Worm (Caenorhabditis elegans) whole organism, midembryonic: ENCODE results near the gene szy-4.

Experiments used
- T22C8.4 ChIP-seq: fragments of 200-800 bp; sonication (Bioruptor generic); IDR thresholded peaks from 2 replicates; pipeline ENCODE4 v1.3.6; 2022; ENCODE audit warnings: missing genetic modification characterization, missing compliant biosample characterization
- cog-1 ChIP-seq: sonication (generic microtip); optimal IDR thresholded peaks from 2 replicates; lab custom pipeline; 2016; ENCODE audit warnings: missing genetic modification characterization, missing compliant biosample characterization
- flt-1 ChIP-seq: fragments of 200-800 bp; sonication (Bioruptor generic); IDR thresholded peaks from 2 replicates; pipeline ENCODE4 v1.3.6; 2022; ENCODE audit warnings: missing genetic modification characterization, missing compliant biosample characterization
- klf-2 ChIP-seq: fragments of 200-800 bp; sonication (Bioruptor generic); conservative IDR thresholded peaks from 2 replicates; pipeline ENCODE4 v1.3.6; 2022; ENCODE audit warnings: missing genetic modification reagents, missing genetic modification characterization, missing compliant biosample characterization
- med-1 ChIP-seq: sonication (generic microtip); optimal IDR thresholded peaks from 2 replicates; lab custom pipeline; 2017; ENCODE audit warnings: missing genetic modification characterization, mild to moderate bottlenecking, missing compliant biosample characterization, antibody characterized with exemption, missing genetic modification reagents; ENCODE audit not compliant: insufficient read depth
- ref-1 ChIP-seq: fragments of 200-800 bp; sonication (Bioruptor generic); conservative IDR thresholded peaks from 2 replicates; pipeline ENCODE4 v1.3.6; 2022; ENCODE audit warnings: missing genetic modification reagents, missing genetic modification characterization, missing compliant biosample characterization
- tab-1 ChIP-seq: fragments of 200-800 bp; sonication (Bioruptor generic); IDR thresholded peaks from 2 replicates; pipeline ENCODE4 v1.3.6; 2022; ENCODE audit warnings: missing genetic modification characterization, missing compliant biosample characterization
- ztf-23 ChIP-seq: fragments of 200-800 bp; sonication (Bioruptor generic); IDR thresholded peaks from 2 replicates; pipeline ENCODE4 v1.3.6; 2022; ENCODE audit warnings: missing genetic modification reagents, missing genetic modification characterization, missing compliant biosample characterization
- ztf-29 ChIP-seq: fragments of 200-800 bp; sonication (Bioruptor generic); IDR thresholded peaks from 2 replicates; pipeline ENCODE4 v1.3.6; 2022; ENCODE audit warnings: missing genetic modification reagents, missing genetic modification characterization, missing compliant biosample characterization

Gene szy-4

ce11 chrII:6175027-6175426 lies 23.5 kb upstream of the szy-4 start:
- TF ChIP-seq T22C8.4 (GFP tag; lab: Robert Waterston, UW) (no peak), ztf-29 (GFP tag; lab: Robert Waterston, UW) (no peak), flt-1 (no peak), ref-1 (GFP tag; lab: Robert Waterston, UW) (no peak), klf-2 (GFP tag; lab: Robert Waterston, UW) (no peak), cog-1 (no peak), tab-1 (GFP tag; lab: Robert Waterston, UW) (no peak), ztf-23 (no peak), med-1 (GFP tag; lab: Kevin White, UChicago) (no peak)

DNA sequence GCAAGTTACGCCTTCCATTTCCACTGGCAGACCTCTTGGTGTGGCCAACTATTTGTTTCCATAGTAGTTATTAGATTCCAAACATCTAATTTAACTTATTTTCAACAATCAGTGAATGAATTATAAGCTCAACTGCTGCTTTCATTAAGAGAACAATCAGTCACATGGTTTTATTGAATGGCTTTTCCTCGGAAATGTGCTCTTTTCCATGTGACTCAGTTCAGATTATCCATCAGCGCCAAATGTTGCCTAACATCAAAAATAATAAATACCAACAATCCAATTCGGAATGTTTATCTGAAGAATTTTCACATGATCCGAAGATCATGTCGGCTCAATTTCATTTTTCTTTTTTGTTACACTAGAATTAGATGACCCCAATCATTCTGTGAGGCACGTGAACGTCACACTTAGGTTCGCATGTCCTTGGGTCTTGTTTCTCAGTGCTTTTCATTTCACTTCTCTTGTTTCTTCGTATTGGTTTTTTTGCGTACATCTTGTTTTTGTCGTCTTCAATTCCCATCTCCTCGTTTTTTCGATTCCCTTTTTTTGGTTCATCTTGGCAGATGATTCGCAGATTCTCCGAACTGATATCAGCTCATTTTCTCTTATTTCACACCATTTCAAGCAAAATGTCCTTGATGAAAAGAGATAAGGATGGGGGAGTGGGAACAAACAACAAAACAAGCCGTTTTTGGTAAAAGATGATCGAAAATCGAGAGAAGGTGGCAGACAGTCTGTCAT lies 22.2 kb upstream of the szy-4 start:
- no peak for TF ChIP-seq T22C8.4 (GFP tag; lab: Robert Waterston, UW)
- no peak for TF ChIP-seq ref-1 (GFP tag; lab: Robert Waterston, UW)
- no peak for TF ChIP-seq ztf-29 (GFP tag; lab: Robert Waterston, UW)
- TF ChIP-seq cog-1: no peak
- TF ChIP-seq flt-1: no peak
- no peak for TF ChIP-seq med-1 (GFP tag; lab: Kevin White, UChicago)
- TF ChIP-seq ztf-23: no peak
- TF ChIP-seq tab-1 (GFP tag; lab: Robert Waterston, UW): no peak
- no peak for TF ChIP-seq klf-2 (GFP tag; lab: Robert Waterston, UW)

- TF ChIP-seq tab-1 (GFP tag; lab: Robert Waterston, UW) (no peak), ztf-23 (no peak), klf-2 (GFP tag; lab: Robert Waterston, UW) (no peak), med-1 (GFP tag; lab: Kevin White, UChicago) (no peak), cog-1 (no peak), ztf-29 (GFP tag; lab: Robert Waterston, UW) (no peak), T22C8.4 (GFP tag; lab: Robert Waterston, UW) (no peak)
Observed at ce11 chrII:6177975-6178742, 20.3 kb upstream of the szy-4 start.

- TF ChIP-seq ztf-29 (GFP tag; lab: Robert Waterston, UW): no peak
- TF ChIP-seq med-1 (GFP tag; lab: Kevin White, UChicago): no peak
- TF ChIP-seq ztf-23: no peak
- TF ChIP-seq ref-1 (GFP tag; lab: Robert Waterston, UW): no peak
- TF ChIP-seq flt-1: no peak
- TF ChIP-seq cog-1: no peak
- TF ChIP-seq T22C8.4 (GFP tag; lab: Robert Waterston, UW): no peak
- TF ChIP-seq tab-1 (GFP tag; lab: Robert Waterston, UW): no peak
- no peak for TF ChIP-seq klf-2 (GFP tag; lab: Robert Waterston, UW)
Observed at ce11 chrII:6178743-6179129, 19.8 kb upstream of the szy-4 start.

- no peak for TF ChIP-seq cog-1
- TF ChIP-seq tab-1 (GFP tag; lab: Robert Waterston, UW): no peak
Observed at ce11 chrII:6179531-6179930, 19.0 kb upstream of the szy-4 start, which contains the start of gene F40H3.1. Gene F40H3.1, plus strand, starts transcription at chrII:6179831.

DNA sequence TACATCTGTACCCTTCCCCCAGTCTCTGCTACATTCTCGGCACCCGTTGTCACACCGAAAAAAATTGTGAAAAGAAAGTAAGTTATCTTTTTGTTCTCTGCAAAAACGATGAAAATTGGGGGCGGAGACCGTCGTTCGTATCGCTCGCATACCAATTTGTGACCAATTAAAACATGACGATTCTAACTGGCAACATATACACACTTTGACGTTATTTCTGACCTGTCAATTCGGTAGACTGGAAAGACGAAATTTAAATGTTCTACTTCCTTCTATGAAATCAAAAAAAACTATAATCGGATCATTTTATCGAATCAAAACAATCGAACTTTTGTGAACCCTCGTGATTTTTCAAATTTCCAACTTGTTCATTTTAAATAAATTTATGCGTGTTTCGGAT lies 17.9 kb upstream of the szy-4 start:
- TF ChIP-seq klf-2 (GFP tag; lab: Robert Waterston, UW) (no peak), ztf-29 (GFP tag; lab: Robert Waterston, UW) (no peak), med-1 (GFP tag; lab: Kevin White, UChicago) (no peak), ztf-23 (no peak), flt-1 (no peak), tab-1 (GFP tag; lab: Robert Waterston, UW) (no peak), cog-1 (no peak), ref-1 (GFP tag; lab: Robert Waterston, UW) (no peak), T22C8.4 (GFP tag; lab: Robert Waterston, UW) (no peak)

DNA sequence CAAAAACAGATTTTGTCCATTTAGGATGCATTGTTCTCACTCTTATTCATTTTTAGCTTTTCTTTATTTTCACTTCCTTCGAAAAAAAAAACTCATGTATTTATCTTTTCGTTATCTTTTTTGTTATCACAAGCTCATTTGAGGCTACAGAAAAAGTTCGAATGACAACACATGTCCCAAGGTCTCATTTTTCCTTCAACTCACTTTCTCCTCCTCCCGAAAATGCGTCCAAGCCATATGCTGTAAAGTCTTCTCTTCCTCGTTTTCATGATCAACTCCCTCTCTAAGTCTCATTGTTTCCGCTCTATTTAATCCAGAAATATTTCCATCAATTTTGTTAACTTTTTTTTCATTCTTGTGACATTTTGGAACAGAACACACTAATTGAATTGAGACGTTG lies 17.2 kb upstream of the szy-4 start:
- no peak for TF ChIP-seq cog-1

DNA sequence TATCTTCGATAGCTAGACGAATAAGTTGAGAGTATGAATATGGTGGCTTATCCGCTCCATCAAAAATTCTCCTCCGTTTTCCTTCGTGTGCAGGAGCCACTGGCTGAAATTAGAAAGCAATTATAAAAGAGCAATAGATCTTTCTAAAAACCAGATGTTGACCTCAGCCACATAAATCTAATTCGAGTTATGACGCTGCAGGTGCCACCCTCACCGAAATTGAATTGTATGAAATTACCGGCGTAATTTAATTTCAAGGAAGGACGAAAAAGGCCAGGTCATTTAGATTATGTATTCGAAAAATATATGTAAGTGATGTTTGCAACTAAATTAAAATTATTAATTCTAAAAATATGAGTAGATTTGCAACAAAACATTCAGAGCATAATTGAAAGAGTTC lies 7.7 kb upstream of the szy-4 start:
- TF ChIP-seq tab-1 (GFP tag; lab: Robert Waterston, UW) (no peak), ztf-29 (GFP tag; lab: Robert Waterston, UW) (no peak), ztf-23 (no peak), cog-1 (no peak), med-1 (GFP tag; lab: Kevin White, UChicago) (no peak), ref-1 (GFP tag; lab: Robert Waterston, UW) (no peak)

ce11 chrII:6191293-6191692 lies 7.2 kb upstream of the szy-4 start, which contains the start of gene fkh-8:
Gene fkh-8, minus strand, starts transcription at chrII:6191393.
- TF ChIP-seq ref-1 (GFP tag; lab: Robert Waterston, UW) (no peak), ztf-29 (GFP tag; lab: Robert Waterston, UW) (no peak), ztf-23 (no peak), med-1 (GFP tag; lab: Kevin White, UChicago) (no peak), tab-1 (GFP tag; lab: Robert Waterston, UW) (no peak), flt-1 (no peak), cog-1 (no peak), klf-2 (GFP tag; lab: Robert Waterston, UW) (no peak), T22C8.4 (GFP tag; lab: Robert Waterston, UW) (no peak)

ce11 chrII:6192484-6192883 lies 6.0 kb upstream of the szy-4 start, which contains the start of gene cpb-2:
Gene cpb-2, plus strand, starts transcription at chrII:6192784.
- TF ChIP-seq cog-1: no peak
- TF ChIP-seq med-1 (GFP tag; lab: Kevin White, UChicago): no peak
- TF ChIP-seq ztf-29 (GFP tag; lab: Robert Waterston, UW): no peak
- no peak for TF ChIP-seq ztf-23
- TF ChIP-seq flt-1: no peak
- TF ChIP-seq tab-1 (GFP tag; lab: Robert Waterston, UW): no peak
- no peak for TF ChIP-seq ref-1 (GFP tag; lab: Robert Waterston, UW)
- TF ChIP-seq T22C8.4 (GFP tag; lab: Robert Waterston, UW): no peak
